Worm (Caenorhabditis elegans) whole organism, L3 larva: ENCODE measurements around the gene C34C12.7.
"Not testable (repeated sequence)": the region's sequence is repeated elsewhere in the genome, so short reads cannot be mapped to it uniquely, and the experiment has no call there.

Experiments used
- ZK546.5 ChIP-seq: sonication (generic microtip); optimal IDR thresholded peaks from 2 replicates; lab custom pipeline; 2017; ENCODE audit warnings: missing biosample characterization, missing genetic modification characterization
- aly-2 ChIP-seq: fragments of 150-350 bp; optimal IDR thresholded peaks from 2 replicates; lab custom pipeline; 2014; ENCODE audit warnings: missing biosample characterization, missing genetic modification characterization
- ceh-28 ChIP-seq: fragments of 150-350 bp; optimal IDR thresholded peaks from 2 replicates; lab custom pipeline; 2014; ENCODE audit warnings: missing biosample characterization, missing genetic modification reagents, missing genetic modification characterization
- daf-12 ChIP-seq: fragments of 150-350 bp; optimal IDR thresholded peaks from 2 replicates; lab custom pipeline; 2014; ENCODE audit warnings: missing biosample characterization, missing genetic modification reagents, missing genetic modification characterization
- egl-5 ChIP-seq: fragments of 150-350 bp; optimal IDR thresholded peaks from 2 replicates; lab custom pipeline; 2017; ENCODE audit warnings: missing biosample characterization, missing genetic modification reagents, missing genetic modification characterization, inconsistent platforms
- elt-1 ChIP-seq: fragments of 150-350 bp; optimal IDR thresholded peaks from 2 replicates; lab custom pipeline; 2014; ENCODE audit warnings: missing biosample characterization, missing genetic modification characterization
- elt-2 ChIP-seq: sonication (generic microtip); optimal IDR thresholded peaks from 2 replicates; lab custom pipeline; 2016; ENCODE audit warnings: missing genetic modification reagents, mild to moderate bottlenecking, missing genetic modification characterization, missing compliant biosample characterization
- elt-3 ChIP-seq, 3 experiments: fragments of 150-350 bp in 1 of 3; sonication (generic microtip) in 2 of 3; optimal IDR thresholded peaks; 2 replicates in 2 of 3; 4 replicates in 1 of 3; lab custom pipeline; 2014 to 2017; ENCODE audit warnings: missing biosample characterization in 3 of 3, missing genetic modification characterization in 3 of 3
- fkh-2 ChIP-seq: fragments of 150-350 bp; optimal IDR thresholded peaks from 2 replicates; lab custom pipeline; 2014; ENCODE audit warnings: missing biosample characterization, missing genetic modification reagents, missing genetic modification characterization
- lin-15B ChIP-seq: fragments of 150-350 bp; optimal IDR thresholded peaks from 2 replicates; lab custom pipeline; 2014; ENCODE audit warnings: missing biosample characterization, missing genetic modification characterization
- lin-39 ChIP-seq: fragments of 150-350 bp; optimal IDR thresholded peaks from 2 replicates; lab custom pipeline; 2018; ENCODE audit warnings: missing biosample characterization, missing genetic modification reagents, missing genetic modification characterization
- lsy-12 ChIP-seq: sonication (generic microtip); optimal IDR thresholded peaks from 2 replicates; lab custom pipeline; 2016; ENCODE audit warnings: mild to moderate bottlenecking, missing genetic modification characterization, missing compliant biosample characterization
- nfya-1 ChIP-seq: sonication (generic microtip); optimal IDR thresholded peaks from 2 replicates; lab custom pipeline; 2017; ENCODE audit warnings: missing genetic modification characterization, mild to moderate bottlenecking, missing compliant biosample characterization, antibody characterized with exemption, moderate library complexity; ENCODE audit not compliant: insufficient read depth
- nhr-12 ChIP-seq: fragments of 150-350 bp; optimal IDR thresholded peaks from 2 replicates; lab custom pipeline; 2014; ENCODE audit warnings: missing biosample characterization, missing genetic modification characterization
- nhr-23 ChIP-seq: fragments of 150-350 bp; optimal IDR thresholded peaks from 2 replicates; lab custom pipeline; 2014; ENCODE audit warnings: missing biosample characterization, missing genetic modification reagents, missing genetic modification characterization
- nhr-28 ChIP-seq: fragments of 150-350 bp; optimal IDR thresholded peaks from 2 replicates; lab custom pipeline; 2014; ENCODE audit warnings: missing biosample characterization, missing genetic modification characterization
- nhr-43 ChIP-seq: sonication (generic microtip); optimal IDR thresholded peaks from 2 replicates; lab custom pipeline; 2016; ENCODE audit warnings: mild to moderate bottlenecking, missing genetic modification characterization, missing compliant biosample characterization; ENCODE audit not compliant: poor library complexity, severe bottlenecking
- pqm-1 ChIP-seq: fragments of 150-350 bp; optimal IDR thresholded peaks from 2 replicates; lab custom pipeline; 2017; ENCODE audit warnings: missing biosample characterization, missing genetic modification characterization, inconsistent platforms
- snpc-4 ChIP-seq: fragments of 150-350 bp; optimal IDR thresholded peaks from 2 replicates; lab custom pipeline; 2014; ENCODE audit warnings: missing biosample characterization, missing genetic modification characterization
- unc-39 ChIP-seq: sonication (generic microtip); optimal IDR thresholded peaks from 4 replicates; lab custom pipeline; 2017; ENCODE audit warnings: missing biosample characterization, missing genetic modification characterization
- unc-62 ChIP-seq: fragments of 150-350 bp; sonication (generic microtip); optimal IDR thresholded peaks from 4 replicates; lab custom pipeline; 2014; ENCODE audit warnings: missing biosample characterization, missing genetic modification reagents, missing genetic modification characterization
- ztf-11 ChIP-seq: fragments of 150-350 bp; optimal IDR thresholded peaks from 2 replicates; lab custom pipeline; 2014; ENCODE audit warnings: missing biosample characterization, missing genetic modification characterization
- ztf-4 ChIP-seq: fragments of 150-350 bp; optimal IDR thresholded peaks from 2 replicates; lab custom pipeline; 2014; ENCODE audit warnings: missing biosample characterization, missing genetic modification characterization

Gene C34C12.7

DNA sequence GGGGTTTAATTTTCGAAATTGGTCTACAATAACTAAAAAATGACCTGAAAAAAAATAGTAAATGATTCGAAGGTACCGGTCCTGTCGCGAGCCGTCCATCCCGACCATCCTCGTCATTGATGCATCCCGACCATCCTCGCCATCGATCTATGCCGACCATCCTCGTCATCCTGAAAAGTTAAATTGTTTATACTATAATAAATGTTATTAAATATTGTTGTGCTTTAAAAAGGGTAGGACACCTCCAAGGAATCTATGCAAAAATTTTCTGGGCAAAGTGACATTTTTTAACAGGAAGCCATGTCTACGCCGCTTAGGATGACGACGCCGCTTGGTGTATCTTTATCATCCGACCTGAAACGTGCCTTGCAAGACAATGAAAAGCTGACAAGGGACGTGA is 34.1 kb downstream of the C34C12.7 start, which contains the start of gene C34C12.1:
Gene C34C12.1, plus strand, starts transcription at position 301 of the 400 bp plus-strand sequence.
- not testable (repeated sequence) for TF ChIP-seq lin-39; fkh-2 (tag; lab: Kevin White, UChicago); nhr-12 (tag; lab: Kevin White, UChicago)

DNA sequence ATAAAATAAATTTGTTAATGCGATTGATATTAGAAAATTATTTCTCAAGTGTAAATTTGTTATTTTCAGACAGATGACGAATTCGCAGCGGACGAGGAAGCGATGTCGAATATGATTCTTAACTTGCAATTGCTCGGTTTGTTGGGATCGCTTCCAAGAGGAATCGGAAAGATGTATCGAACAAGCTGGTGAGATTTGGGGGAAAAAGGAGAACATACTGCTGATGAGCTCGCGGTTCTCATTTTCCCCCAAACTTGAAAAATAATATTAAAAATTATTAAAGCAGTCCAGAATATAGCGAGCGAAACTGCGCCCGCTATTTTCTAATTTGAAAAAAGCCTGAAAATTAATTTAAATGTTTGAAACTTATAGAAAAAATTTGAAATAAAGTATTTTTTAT is 34.7 kb downstream of the C34C12.7 start, which contains the start of gene C34C12.2:
Gene C34C12.2, plus strand, starts transcription at position 301 of the 400 bp plus-strand sequence.
- not testable (repeated sequence) for TF ChIP-seq unc-62 (GFP tag; lab: Kevin White, UChicago); lin-39; aly-2 (tag; lab: Kevin White, UChicago)

- TF ChIP-seq lin-15B (tag; lab: Kevin White, UChicago) (peak; percentile 5), ztf-4 (tag; lab: Kevin White, UChicago) (no peak), unc-39 (tag; lab: Kevin White, UChicago) (no peak)
Measured at ce11 chrIII:3452563-3453210, 35.5 kb downstream of the C34C12.7 start, which contains the start of the genes K01A11.3 and C34C12.12. Gene K01A11.3 (minus strand): TSS chrIII:3452613. Gene C34C12.12 (plus strand): TSS chrIII:3453194.

ce11 chrIII:3444139-3444538 is 44.0 kb downstream of the C34C12.7 start, which contains the start of gene spe-41:
Gene spe-41 (minus strand): TSS chrIII:3444210.
- TF ChIP-seq nhr-12 (tag; lab: Kevin White, UChicago) (no peak), nhr-23 (no peak), unc-39 (tag; lab: Kevin White, UChicago) (no peak), unc-62 (GFP tag; lab: Kevin White, UChicago) (no peak), snpc-4 (tag; lab: Kevin White, UChicago) (no peak)

DNA sequence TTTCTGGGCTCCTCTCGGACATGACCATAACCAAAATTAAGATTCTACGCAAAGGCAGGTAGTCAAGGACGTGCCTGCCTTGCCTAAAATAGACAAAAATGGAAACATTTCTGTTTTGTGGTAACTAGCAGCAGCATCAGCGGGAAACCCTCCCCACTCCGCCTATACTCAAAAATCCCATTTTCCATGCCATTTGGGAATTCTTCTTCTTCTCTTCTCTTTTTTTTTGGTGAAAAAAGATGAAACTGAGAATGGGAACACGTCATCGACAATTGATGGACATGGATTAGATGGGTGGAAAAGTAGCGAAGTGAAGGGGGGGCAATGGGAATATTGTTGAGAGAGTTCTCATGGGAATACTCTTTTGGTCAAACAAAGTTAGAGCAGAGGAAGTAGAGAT is 51.0 kb downstream of the C34C12.7 start:
- peak; percentile 86 for TF ChIP-seq lin-39
- no peak for TF ChIP-seq nhr-28 (tag; lab: Kevin White, UChicago)
- TF ChIP-seq nfya-1 (tag; lab: Kevin White, UChicago), result peak; percentile 36
- TF ChIP-seq egl-5 (tag; lab: Kevin White, UChicago), result peak; percentile 86
- TF ChIP-seq elt-1, result peak; percentile 20
- TF ChIP-seq ztf-11 (tag; lab: Kevin White, UChicago), result no peak

DNA sequence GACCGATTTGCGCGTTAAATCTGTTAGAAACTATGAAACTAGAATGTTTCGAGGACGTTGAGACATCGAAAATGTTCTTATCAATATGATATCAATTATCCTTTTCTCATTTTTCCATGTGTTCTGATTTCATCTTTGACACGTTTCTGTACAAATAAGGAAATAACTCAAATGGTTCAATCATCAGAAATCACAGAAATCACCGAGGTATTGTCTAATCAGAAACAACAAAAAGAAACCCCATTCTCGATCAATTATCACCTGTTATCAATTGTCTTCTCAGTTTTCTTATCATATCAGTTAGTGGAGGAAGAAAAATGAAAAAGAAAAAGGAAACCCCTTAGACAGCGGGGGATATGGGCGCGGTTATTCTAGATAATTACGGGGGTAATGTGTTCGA is 53.0 kb downstream of the C34C12.7 start:
- no peak for TF ChIP-seq ztf-11 (tag; lab: Kevin White, UChicago)
- no peak for TF ChIP-seq lsy-12
- peak; percentile 4 to 89 (median 28) for TF ChIP-seq elt-3 (tag; optimal IDR thresholded peaks at IDR 0.05; lab: Kevin White, UChicago)
- TF ChIP-seq ceh-28 (tag; lab: Kevin White, UChicago), result peak; percentile 61
- no peak for TF ChIP-seq ZK546.5 (tag; lab: Kevin White, UChicago)
- no peak for TF ChIP-seq daf-12
- peak; percentile 61 for TF ChIP-seq nhr-43 (tag; lab: Kevin White, UChicago)
- TF ChIP-seq nhr-23, result peak; percentile 88
- TF ChIP-seq pqm-1 (tag; lab: Kevin White, UChicago), result peak; percentile 23
- peak; percentile 51 for TF ChIP-seq elt-2 (tag; lab: Kevin White, UChicago)
- no peak for TF ChIP-seq ztf-4 (tag; lab: Kevin White, UChicago)
- TF ChIP-seq, all 47 proteins: peak for 6
